Worm (Caenorhabditis elegans): ENCODE data around the gene ZK512.1.

ZK512.1 gene

DNA sequence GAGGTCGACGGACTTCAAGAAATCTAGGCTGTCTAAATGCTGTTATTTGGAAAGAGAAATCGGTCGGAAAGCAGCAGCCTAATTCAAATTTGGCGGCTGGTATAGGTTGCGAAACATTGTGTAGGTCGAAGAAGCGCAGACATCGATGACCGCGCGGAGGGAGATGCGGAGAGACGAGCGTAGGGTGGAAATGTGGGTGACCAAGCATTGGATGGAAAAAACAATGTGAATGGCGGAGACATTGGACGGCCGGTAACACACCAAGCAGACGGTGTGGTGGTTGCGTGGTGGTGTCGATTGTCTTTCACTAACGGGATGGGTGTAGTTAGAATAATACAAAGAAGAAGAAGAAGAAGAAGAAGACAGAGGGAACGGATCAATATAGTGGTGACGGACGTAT is 2.3 kb upstream of the ZK512.1 start:
- no peak for TF ChIP-seq zag-1 (tag; optimal IDR thresholded peaks at IDR 0.05)
- TF ChIP-seq ceh-82 (tag; optimal IDR thresholded peaks at IDR 0.05), result no peak
- TF ChIP-seq mdl-1 (tag; optimal IDR thresholded peaks at IDR 0.05), result no peak
- no peak for TF ChIP-seq skn-1 (tag; optimal IDR thresholded peaks at IDR 0.05)
- TF ChIP-seq ztf-1 (GFP tag; conservative IDR thresholded peaks at IDR 0.05), result no peak
- TF ChIP-seq nhr-237 (tag; optimal IDR thresholded peaks at IDR 0.05), result no peak
- no peak for TF ChIP-seq ama-1 (optimal IDR thresholded peaks at IDR 0.05)
- TF ChIP-seq ceh-16 (tag; optimal IDR thresholded peaks at IDR 0.05), result no peak
- TF ChIP-seq sma-9 (GFP tag; optimal IDR thresholded peaks at IDR 0.05), result no peak
- no peak for TF ChIP-seq sma-9 (tag; optimal IDR thresholded peaks at IDR 0.05)
- no peak for TF ChIP-seq lsy-2 (tag; optimal IDR thresholded peaks at IDR 0.05)
- TF ChIP-seq aly-2 (tag; optimal IDR thresholded peaks at IDR 0.05), result no peak
- no peak for TF ChIP-seq F13H6.1 (tag; optimal IDR thresholded peaks at IDR 0.05)

DNA sequence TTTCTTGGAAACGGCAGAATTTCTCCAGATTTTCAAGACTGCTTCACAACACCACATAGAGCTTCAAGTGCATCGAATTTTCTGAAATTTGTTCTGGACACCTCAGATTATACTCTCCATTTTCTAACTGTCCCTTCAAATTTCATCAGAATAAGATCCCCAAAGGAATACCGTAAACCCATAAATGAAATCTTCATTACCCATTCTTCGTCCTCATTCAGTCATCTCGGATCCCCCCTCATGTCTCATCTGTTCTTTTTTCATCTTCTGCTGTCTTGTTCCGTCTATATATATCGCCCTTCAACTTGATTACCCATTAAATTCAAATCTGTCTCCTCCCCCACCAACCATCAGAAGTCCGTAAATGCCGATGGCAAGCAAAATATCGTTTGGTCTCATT is 673 bp upstream of the ZK512.1 start:
- TF ChIP-seq nhr-10 (tag; optimal IDR thresholded peaks at IDR 0.05) (no peak), nhr-6 (tag; optimal IDR thresholded peaks at IDR 0.05) (no peak), nhr-21 (tag; optimal IDR thresholded peaks at IDR 0.05) (no peak), ama-1 (optimal IDR thresholded peaks at IDR 0.05) (no peak), mdl-1 (tag; optimal IDR thresholded peaks at IDR 0.05) (no peak), C34F6.9 (tag; optimal IDR thresholded peaks at IDR 0.05) (no peak), mab-5 (tag; optimal IDR thresholded peaks at IDR 0.05) (no peak), unc-55 (GFP tag; optimal IDR thresholded peaks at IDR 0.05) (no peak), lin-13 (GFP tag; optimal IDR thresholded peaks at IDR 0.05) (no peak), ztf-11 (tag; optimal IDR thresholded peaks at IDR 0.05) (no peak), unc-62 (GFP tag; optimal IDR thresholded peaks at IDR 0.05) (no peak), zag-1 (tag; optimal IDR thresholded peaks at IDR 0.05) (no peak), R02D3.7 (tag; optimal IDR thresholded peaks at IDR 0.05) (no peak), F13H6.1 (tag; optimal IDR thresholded peaks at IDR 0.05) (no peak), sma-3 (GFP tag; optimal IDR thresholded peaks at IDR 0.05) (no peak)

DNA sequence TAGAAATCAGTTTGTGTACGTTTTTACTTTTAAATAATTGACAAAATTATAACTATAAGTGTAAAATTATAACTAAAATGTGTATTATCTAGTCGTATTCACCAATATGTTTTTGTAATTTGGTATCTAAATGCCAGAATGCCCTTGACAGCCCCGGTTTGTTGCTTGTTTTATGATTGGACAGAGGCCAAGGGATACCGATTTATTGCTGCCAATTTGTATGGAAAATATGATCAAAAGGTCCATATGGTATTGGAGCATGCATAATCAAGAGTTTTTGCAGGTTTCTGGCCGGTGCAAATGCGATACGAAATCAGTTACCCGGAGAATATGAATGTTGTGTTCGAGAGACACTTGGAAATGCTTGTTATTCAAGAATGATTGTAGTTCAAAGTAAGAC is 996 bp downstream of the ZK512.1 start:
- TF ChIP-seq nhr-6 (tag; optimal IDR thresholded peaks at IDR 0.05) (no peak), fos-1 (tag; optimal IDR thresholded peaks at IDR 0.05) (no peak), unc-39 (tag; optimal IDR thresholded peaks at IDR 0.05) (no peak), nhr-25 (tag; optimal IDR thresholded peaks at IDR 0.05) (no peak), R02D3.7 (tag; optimal IDR thresholded peaks at IDR 0.05) (no peak), snpc-4 (tag; optimal IDR thresholded peaks at IDR 0.05) (no peak), nhr-77 (tag; optimal IDR thresholded peaks at IDR 0.05) (no peak), peb-1 (tag; optimal IDR thresholded peaks at IDR 0.05) (no peak), blmp-1 (tag; optimal IDR thresholded peaks at IDR 0.05; ENCODE audit: insufficient read depth) (no peak), alr-1 (tag; optimal IDR thresholded peaks at IDR 0.05) (no peak), mbf-1 (tag; optimal IDR thresholded peaks at IDR 0.05) (no peak), sem-4 (tag; optimal IDR thresholded peaks at IDR 0.05) (no peak), nhr-10 (tag; optimal IDR thresholded peaks at IDR 0.05) (no peak), nhr-11 (tag; optimal IDR thresholded peaks at IDR 0.05) (no peak), sma-3 (GFP tag; optimal IDR thresholded peaks at IDR 0.05) (no peak), C34F6.9 (tag; optimal IDR thresholded peaks at IDR 0.05) (no peak), mab-5 (tag; optimal IDR thresholded peaks at IDR 0.05) (no peak), ceh-16 (tag; optimal IDR thresholded peaks at IDR 0.05) (no peak), unc-62 (GFP tag; optimal IDR thresholded peaks at IDR 0.05) (no peak)

DNA sequence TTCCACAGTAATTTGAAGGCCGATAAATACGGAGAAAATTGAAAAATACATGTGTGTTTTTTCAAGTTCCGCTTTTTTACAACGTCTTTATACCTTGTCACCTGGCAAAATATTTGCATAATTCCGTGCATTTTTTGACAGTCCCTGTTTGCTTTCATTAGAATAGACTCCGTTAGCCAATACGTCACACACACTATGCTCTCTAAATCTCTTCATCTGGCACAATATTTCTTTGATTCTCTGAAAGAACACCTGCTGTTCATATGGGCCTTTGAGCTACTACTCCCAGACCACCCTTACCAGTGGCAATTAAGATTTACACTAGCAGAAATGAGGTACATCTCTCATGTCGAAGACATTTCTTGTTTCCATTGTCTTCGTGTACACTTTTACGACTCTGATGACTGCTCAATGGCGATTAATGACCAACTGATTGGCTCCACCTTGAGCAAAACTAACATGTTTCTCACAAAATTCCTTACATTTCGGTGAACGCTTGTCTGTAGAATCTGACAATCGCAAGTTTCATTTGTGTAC is 3.6 kb downstream of the ZK512.1 start, which contains the start of gene grl-11:
TSS of gene grl-11 (minus strand) at position 51 of the 537 bp plus-strand sequence.
- TF ChIP-seq nhr-25 (tag; optimal IDR thresholded peaks at IDR 0.05) (no peak), nhr-6 (tag; optimal IDR thresholded peaks at IDR 0.05) (no peak), R02D3.7 (tag; optimal IDR thresholded peaks at IDR 0.05) (no peak), nhr-23 (tag; optimal IDR thresholded peaks at IDR 0.05) (no peak), sma-3 (GFP tag; optimal IDR thresholded peaks at IDR 0.05) (no peak), lin-39 (tag; optimal IDR thresholded peaks at IDR 0.05) (no peak), zag-1 (tag; optimal IDR thresholded peaks at IDR 0.05) (no peak), nhr-77 (tag; optimal IDR thresholded peaks at IDR 0.05) (no peak), Y55F3AM.14 (GFP tag; optimal IDR thresholded peaks at IDR 0.05) (no peak), ztf-1 (GFP tag; conservative IDR thresholded peaks at IDR 0.05) (no peak), nhr-21 (tag; optimal IDR thresholded peaks at IDR 0.05) (no peak), crh-2 (tag; optimal IDR thresholded peaks at IDR 0.05) (no peak), gmeb-1 (tag; optimal IDR thresholded peaks at IDR 0.05) (no peak), ama-1 (optimal IDR thresholded peaks at IDR 0.05) (no peak), skn-1 (tag; optimal IDR thresholded peaks at IDR 0.05) (no peak), nhr-129 (tag; optimal IDR thresholded peaks at IDR 0.05) (no peak), nhr-12 (tag; optimal IDR thresholded peaks at IDR 0.05) (no peak), nhr-11 (tag; optimal IDR thresholded peaks at IDR 0.05) (no peak)

Data from whole organism, L2 larva.